Fruit fly (Drosophila melanogaster) whole organism, embryonic: Measurements from ENCODE around the gene CG8507.

Experiments used
- Abd-B ChIP-seq: fragments of 200-800 bp; sonication (Bioruptor generic); optimal IDR thresholded peaks from 2 replicates; lab custom pipeline; 2018; ENCODE audit warnings: missing biosample characterization, mild to moderate bottlenecking, missing genetic modification characterization, moderate library complexity
- Ada2b ChIP-seq: fragments of 200-800 bp; sonication (Bioruptor generic); IDR thresholded peaks from 2 replicates; pipeline ENCODE4 v1.3.6; 2022; ENCODE audit warnings: missing biosample characterization, missing genetic modification characterization
- CG10147 ChIP-seq: fragments of 200-800 bp; sonication (Bioruptor generic); optimal IDR thresholded peaks from 2 replicates; lab custom pipeline; 2019; ENCODE audit warnings: missing biosample characterization, mild to moderate bottlenecking, missing genetic modification characterization, moderate library complexity
- CG12155 ChIP-seq: fragments of 200-800 bp; sonication (Bioruptor generic); optimal IDR thresholded peaks from 3 replicates; lab custom pipeline; 2016; ENCODE audit warnings: missing biosample characterization, missing genetic modification characterization
- CG12236 ChIP-seq: fragments of 200-800 bp; sonication (Bioruptor generic); optimal IDR thresholded peaks from 2 replicates; lab custom pipeline; 2016; ENCODE audit warnings: missing biosample characterization, missing genetic modification characterization
- CG13296 ChIP-seq: fragments of 200-800 bp; sonication (Bioruptor generic); optimal IDR thresholded peaks from 3 replicates; lab custom pipeline; 2018; ENCODE audit warnings: missing biosample characterization, mild to moderate bottlenecking, missing genetic modification characterization
- CG14667 ChIP-seq: fragments of 200-800 bp; sonication (Bioruptor generic); IDR thresholded peaks from 2 replicates; pipeline ENCODE4 v1.3.6; 2022; ENCODE audit warnings: missing biosample characterization, missing genetic modification characterization
- CG1529 ChIP-seq: fragments of 200-800 bp; sonication (Bioruptor generic); optimal IDR thresholded peaks from 3 replicates; lab custom pipeline; 2018; ENCODE audit warnings: missing biosample characterization, missing genetic modification characterization
- CG16815 ChIP-seq: fragments of 200-800 bp; sonication (Bioruptor generic); optimal IDR thresholded peaks from 3 replicates; lab custom pipeline; 2017; ENCODE audit warnings: missing biosample characterization, mild to moderate bottlenecking, missing genetic modification characterization
- CG2129 ChIP-seq: fragments of 200-800 bp; sonication (Bioruptor generic); IDR thresholded peaks from 2 replicates; pipeline ENCODE4 v1.3.6; 2022; ENCODE audit warnings: missing biosample characterization, missing genetic modification characterization; ENCODE audit not compliant: partially characterized antibody
- CG2199 ChIP-seq: fragments of 200-800 bp; sonication (Bioruptor generic); IDR thresholded peaks from 3 replicates; pipeline ENCODE4 v1.3.6; 2022; ENCODE audit warnings: missing biosample characterization, missing genetic modification characterization
- CG31224 ChIP-seq: fragments of 200-800 bp; sonication (Bioruptor generic); IDR thresholded peaks from 2 replicates; pipeline ENCODE4 v1.3.6; 2022; ENCODE audit warnings: missing biosample characterization, missing genetic modification characterization
- CG31365 ChIP-seq: fragments of 200-800 bp; sonication (Bioruptor generic); optimal IDR thresholded peaks from 2 replicates; lab custom pipeline; 2018; ENCODE audit warnings: missing biosample characterization, mild to moderate bottlenecking, missing genetic modification characterization
- CG31388 ChIP-seq: fragments of 200-800 bp; sonication (Bioruptor generic); optimal IDR thresholded peaks from 2 replicates; lab custom pipeline; 2016; ENCODE audit warnings: missing biosample characterization, missing genetic modification characterization
- CG6791 ChIP-seq: fragments of 200-800 bp; sonication (Bioruptor generic); IDR thresholded peaks from 3 replicates; pipeline ENCODE4 v1.3.6; 2022; ENCODE audit warnings: missing biosample characterization, missing genetic modification characterization; ENCODE audit not compliant: partially characterized antibody
- CG7357 ChIP-seq: fragments of 200-800 bp; sonication (Bioruptor generic); IDR thresholded peaks from 3 replicates; pipeline ENCODE4 v1.3.6; 2022; ENCODE audit warnings: missing biosample characterization, missing genetic modification characterization
- CG7372 ChIP-seq: fragments of 200-800 bp; sonication (Bioruptor generic); IDR thresholded peaks from 2 replicates; pipeline ENCODE4 v1.3.6; 2022; ENCODE audit warnings: missing biosample characterization, missing genetic modification characterization
- CG8359 ChIP-seq: fragments of 200-800 bp; sonication (Bioruptor generic); optimal IDR thresholded peaks from 2 replicates; lab custom pipeline; 2017; ENCODE audit warnings: missing biosample characterization, mild to moderate bottlenecking, missing genetic modification characterization, borderline replicate concordance
- CG8944 ChIP-seq: fragments of 200-800 bp; sonication (Bioruptor generic); optimal IDR thresholded peaks from 3 replicates; lab custom pipeline; 2016; ENCODE audit warnings: missing biosample characterization, missing genetic modification characterization
- CoRest ChIP-seq: fragments of 200-800 bp; sonication (Bioruptor generic); optimal IDR thresholded peaks from 3 replicates; lab custom pipeline; 2018; ENCODE audit warnings: missing biosample characterization, mild to moderate bottlenecking, missing genetic modification characterization, moderate library complexity
- E2f1 ChIP-seq: fragments of 200-800 bp; sonication (Bioruptor generic); IDR thresholded peaks from 2 replicates; pipeline ENCODE4 v1.3.6; 2022; ENCODE audit warnings: missing biosample characterization, missing genetic modification characterization
- E2f2 ChIP-seq: fragments of 200-800 bp; sonication (Bioruptor generic); IDR thresholded peaks from 2 replicates; pipeline ENCODE4 v1.3.6; 2022; ENCODE audit warnings: missing biosample characterization, missing genetic modification characterization
- Ets97D ChIP-seq: fragments of 200-800 bp; sonication (Bioruptor generic); optimal IDR thresholded peaks from 3 replicates; lab custom pipeline; 2016; ENCODE audit warnings: missing biosample characterization, missing genetic modification characterization
- Fer1 ChIP-seq: fragments of 200-800 bp; sonication (Bioruptor generic); optimal IDR thresholded peaks from 2 replicates; lab custom pipeline; 2017; ENCODE audit warnings: missing biosample characterization, mild to moderate bottlenecking, missing genetic modification characterization
- Hr39 ChIP-seq: fragments of >200 bp; optimal IDR thresholded peaks from 2 replicates; lab custom pipeline; 2017
- Med ChIP-seq: fragments of 200-800 bp; sonication (Bioruptor generic); peaks from one replicate; lab custom pipeline; 2016; ENCODE audit warnings: missing biosample characterization, missing genetic modification characterization, mild to moderate bottlenecking, inconsistent platforms, moderate library complexity
- Oaz ChIP-seq: fragments of 200-800 bp; sonication (Bioruptor generic); IDR thresholded peaks from 2 replicates; pipeline ENCODE4 v1.3.6; 2022; ENCODE audit warnings: missing biosample characterization, missing genetic modification characterization
- Ravus ChIP-seq: fragments of 200-800 bp; sonication (Bioruptor generic); IDR thresholded peaks from 2 replicates; pipeline ENCODE4 v1.3.6; 2022; ENCODE audit warnings: missing biosample characterization, missing genetic modification characterization
- Scr ChIP-seq: fragments of 200-800 bp; sonication (Bioruptor generic); IDR thresholded peaks from 2 replicates; pipeline ENCODE4 v1.3.6; 2022; ENCODE audit warnings: missing biosample characterization, missing genetic modification characterization; ENCODE audit not compliant: partially characterized antibody
- Sox102F ChIP-seq: fragments of 200-800 bp; sonication (Bioruptor generic); optimal IDR thresholded peaks from 2 replicates; lab custom pipeline; 2018; ENCODE audit warnings: missing biosample characterization, mild to moderate bottlenecking, missing genetic modification characterization, moderate library complexity
- Sry-δ ChIP-seq: fragments of 200-800 bp; sonication (Bioruptor generic); optimal IDR thresholded peaks from 2 replicates; lab custom pipeline; 2016; ENCODE audit warnings: missing biosample characterization, missing genetic modification characterization
- Usf ChIP-seq: fragments of 200-800 bp; sonication (Bioruptor generic); optimal IDR thresholded peaks from 2 replicates; lab custom pipeline; 2017; ENCODE audit warnings: missing genotype, missing biosample characterization, missing genetic modification characterization
- Xbp1 ChIP-seq: fragments of 200-800 bp; sonication (Bioruptor generic); optimal IDR thresholded peaks from 3 replicates; lab custom pipeline; 2016; ENCODE audit warnings: missing biosample characterization, mild to moderate bottlenecking, missing genetic modification characterization
- YL-1 ChIP-seq: fragments of 200-800 bp; sonication (Bioruptor generic); optimal IDR thresholded peaks from 3 replicates; lab custom pipeline; 2017; ENCODE audit warnings: missing biosample characterization, mild to moderate bottlenecking, missing genetic modification characterization
- amos ChIP-seq: fragments of 200-800 bp; sonication (Bioruptor generic); IDR thresholded peaks from 2 replicates; pipeline ENCODE4 v1.3.6; 2022; ENCODE audit warnings: missing biosample characterization, missing genetic modification characterization; ENCODE audit not compliant: partially characterized antibody
- ap ChIP-seq: fragments of 200-800 bp; sonication (Bioruptor generic); IDR thresholded peaks from 2 replicates; pipeline ENCODE4 v1.3.6; 2022; ENCODE audit warnings: missing biosample characterization, missing genetic modification characterization
- cas ChIP-seq: fragments of 200-800 bp; sonication (Bioruptor generic); IDR thresholded peaks from 2 replicates; pipeline ENCODE4 v1.3.6; 2022; ENCODE audit warnings: missing biosample characterization, missing genetic modification characterization
- corto ChIP-seq: fragments of 200-800 bp; sonication (Bioruptor generic); optimal IDR thresholded peaks from 2 replicates; lab custom pipeline; 2016; ENCODE audit warnings: missing biosample characterization, mild to moderate bottlenecking, missing genetic modification characterization, moderate library complexity
- dmrt11E ChIP-seq: fragments of 200-800 bp; sonication (Bioruptor generic); optimal IDR thresholded peaks from 3 replicates; lab custom pipeline; 2018; ENCODE audit warnings: missing biosample characterization, mild to moderate bottlenecking, missing genetic modification characterization, moderate library complexity
- fd64A ChIP-seq: fragments of 200-800 bp; sonication (Bioruptor generic); optimal IDR thresholded peaks from 3 replicates; lab custom pipeline; 2018; ENCODE audit warnings: missing biosample characterization, mild to moderate bottlenecking, missing genetic modification characterization
- gcm ChIP-seq: fragments of 200-800 bp; sonication (Bioruptor generic); optimal IDR thresholded peaks from 2 replicates; lab custom pipeline; 2019; ENCODE audit warnings: missing biosample characterization, mild to moderate bottlenecking, missing genetic modification characterization, moderate library complexity
- her ChIP-seq: fragments of 200-800 bp; sonication (Bioruptor generic); optimal IDR thresholded peaks from 2 replicates; lab custom pipeline; 2016; ENCODE audit warnings: missing biosample characterization, missing genetic modification characterization
- insv ChIP-seq, 2 experiments: fragments of 200-800 bp; sonication (Bioruptor generic); optimal IDR thresholded peaks; 3 replicates each; lab custom pipeline; 2016 to 2018; ENCODE audit warnings: missing biosample characterization in 2 of 2, missing genetic modification characterization in 2 of 2
- jigr1 ChIP-seq: fragments of 200-800 bp; sonication (Bioruptor generic); IDR thresholded peaks from 3 replicates; pipeline ENCODE4 v1.3.6; 2022; ENCODE audit warnings: missing biosample characterization, missing genetic modification characterization
- lilli ChIP-seq: fragments of 200-800 bp; sonication (Bioruptor generic); optimal IDR thresholded peaks from 3 replicates; lab custom pipeline; 2016; ENCODE audit warnings: missing biosample characterization, missing genetic modification characterization
- lmd ChIP-seq: fragments of 200-800 bp; sonication (Bioruptor generic); IDR thresholded peaks from 2 replicates; pipeline ENCODE4 v1.3.6; 2022; ENCODE audit warnings: missing biosample characterization, missing genetic modification characterization
- schlank ChIP-seq: fragments of 200-800 bp; sonication (Bioruptor generic); optimal IDR thresholded peaks from 2 replicates; lab custom pipeline; 2018; ENCODE audit warnings: missing biosample characterization, mild to moderate bottlenecking, missing genetic modification characterization
- stc ChIP-seq: fragments of 200-800 bp; sonication (Bioruptor generic); IDR thresholded peaks from 2 replicates; pipeline ENCODE4 v1.3.6; 2022; ENCODE audit warnings: missing biosample characterization, missing genetic modification characterization
- tna ChIP-seq: fragments of 200-800 bp; sonication (Bioruptor generic); IDR thresholded peaks from 2 replicates; pipeline ENCODE4 v1.3.6; 2022; ENCODE audit warnings: missing biosample characterization, missing genetic modification characterization; ENCODE audit not compliant: partially characterized antibody
- vnd ChIP-seq: fragments of 200-800 bp; sonication (Bioruptor generic); IDR thresholded peaks from 3 replicates; pipeline ENCODE4 v1.3.6; 2022; ENCODE audit warnings: missing biosample characterization, missing genetic modification characterization; ENCODE audit not compliant: partially characterized antibody
- zen2 ChIP-seq: fragments of 200-800 bp; sonication (Bioruptor generic); IDR thresholded peaks from 3 replicates; pipeline ENCODE4 v1.3.6; 2022; ENCODE audit warnings: missing biosample characterization, missing genetic modification characterization; ENCODE audit not compliant: partially characterized antibody

CG8507 gene

DNA sequence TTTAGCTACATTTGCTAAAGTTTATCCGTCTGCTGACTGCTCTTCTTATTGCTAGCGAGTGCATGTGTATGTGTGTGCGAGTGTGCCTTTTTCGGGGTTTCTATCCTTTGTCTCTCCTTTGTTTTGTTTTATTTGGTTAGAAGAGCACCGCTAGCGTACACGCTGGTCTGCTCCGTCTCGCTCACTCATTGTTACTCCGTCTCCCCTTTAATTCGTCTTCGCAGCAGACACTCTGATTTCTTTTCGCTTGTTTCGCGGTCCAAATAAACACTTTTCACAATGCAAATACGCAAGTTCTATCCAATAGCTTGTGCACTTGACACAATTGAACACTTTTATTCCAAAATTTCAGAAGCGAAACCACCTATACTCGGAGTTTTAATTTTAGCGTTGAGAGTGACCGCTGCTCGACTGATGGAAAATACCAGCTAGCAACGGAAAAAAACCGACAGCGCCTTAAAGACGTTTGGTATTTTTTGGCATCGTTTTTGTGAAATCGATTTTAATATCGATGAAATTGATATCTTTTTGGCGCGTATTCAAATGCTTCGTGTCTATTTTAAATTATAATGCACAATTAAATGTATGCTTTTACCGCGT, 17.8 kb downstream of the CG8507 start, which contains the start of gene FBXO11 (continued):
- TF ChIP-seq Oaz (no peak), CG12236 (no peak), CoRest (peak; percentile 6), insv (GFP tag; optimal IDR thresholded peaks at IDR 0.05; lab: Kevin White, UChicago) (peak in 1 of 2 experiments; percentile 15), Sry-δ (peak; percentile 60), CG12155 (GFP tag; lab: Kevin White, UChicago) (no peak), Ets97D (GFP tag; lab: Kevin White, UChicago) (peak; percentile 49), Xbp1 (GFP tag; lab: Kevin White, UChicago) (no peak), fd64A (no peak), lilli (GFP tag; lab: Kevin White, UChicago) (no peak), lmd (no peak), CG7372 (GFP tag; lab: Robert Waterston, UW) (no peak), E2f1 (GFP tag; lab: Robert Waterston, UW) (no peak), CG7357 (GFP tag; lab: Robert Waterston, UW) (no peak), YL-1 (GFP tag; lab: Kevin White, UChicago) (peak; percentile 98), dmrt11E (tag; lab: Kevin White, UChicago) (no peak), Abd-B (GFP tag; lab: Kevin White, UChicago) (no peak), CG31388 (no peak), E2f2 (GFP tag; lab: Robert Waterston, UW) (peak; percentile 95), jigr1 (no peak), CG1529 (no peak), CG31224 (GFP tag; lab: Robert Waterston, UW) (no peak), CG6791 (GFP tag; lab: Robert Waterston, UW) (no peak; the same call in 2 of the 3 replicates), stc (GFP tag; lab: Robert Waterston, UW) (no peak), amos (GFP tag; lab: Robert Waterston, UW) (peak; percentile 36; the same call in 1 of the 2 replicates), ap (GFP tag; lab: Robert Waterston, UW) (no peak), CG13296 (GFP tag; lab: Kevin White, UChicago) (no peak), CG16815 (no peak), schlank (tag; lab: Kevin White, UChicago) (no peak), CG31365 (tag; lab: Kevin White, UChicago) (no peak), CG14667 (GFP tag; lab: Robert Waterston, UW) (no peak), corto (GFP tag; lab: Kevin White, UChicago) (no peak), Med (GFP tag; lab: Kevin White, UChicago) (peak; percentile 80), CG2199 (GFP tag; lab: Robert Waterston, UW) (no peak), CG8944 (GFP tag; lab: Kevin White, UChicago) (no peak), CG2129 (GFP tag; lab: Robert Waterston, UW) (no peak), her (GFP tag; lab: Kevin White, UChicago) (peak; percentile 1), Ravus (GFP tag; lab: Robert Waterston, UW) (no peak), Scr (GFP tag; lab: Robert Waterston, UW) (peak; percentile 58), Sox102F (GFP tag; lab: Kevin White, UChicago) (no peak), vnd (0 out of 3 replicates have a peak, but pooled peaks have one; percentile 24), tna (no peak), Hr39 (lab: Kevin White, UChicago) (no peak), gcm (peak; percentile 7), Fer1 (peak; percentile 33), Usf (GFP tag; lab: Kevin White, UChicago) (no peak), Ada2b (GFP tag; lab: Robert Waterston, UW) (no peak), zen2 (GFP tag; lab: Robert Waterston, UW) (no peak), CG10147 (GFP tag; lab: Kevin White, UChicago) (no peak), cas (no peak), CG8359 (GFP tag; lab: Kevin White, UChicago) (no peak)
